Fruit fly (Drosophila melanogaster) whole organism, embryonic: ENCODE results near the gene Pebp1.
A peak's percentile ranks its signal among the peaks of the same experiment; 100 is the strongest.

Source experiments
- Aef1 ChIP-seq: fragments of 200-800 bp; sonication (Bioruptor generic); IDR thresholded peaks from 3 replicates; pipeline ENCODE4 v1.3.6; 2022; ENCODE audit warnings: missing biosample characterization, missing genetic modification characterization
- Atf6 ChIP-seq: fragments of 200-800 bp; sonication (Bioruptor generic); IDR thresholded peaks from 2 replicates; pipeline ENCODE4 v1.3.6; 2022; ENCODE audit warnings: missing biosample characterization, missing genetic modification characterization
- Awh ChIP-seq: fragments of 200-800 bp; sonication (Bioruptor generic); IDR thresholded peaks from 2 replicates; pipeline ENCODE4, ENCODE4 v1.3.6; 2022; ENCODE audit warnings: missing biosample characterization, missing genetic modification characterization
- B-H1 ChIP-seq: fragments of 200-800 bp; sonication (Bioruptor generic); IDR thresholded peaks from 3 replicates; pipeline ENCODE4 v1.3.6; 2022; ENCODE audit warnings: missing biosample characterization, missing genetic modification characterization
- CG12219 ChIP-seq: fragments of 200-800 bp; sonication (Bioruptor generic); optimal IDR thresholded peaks from 3 replicates; lab custom pipeline; 2018; ENCODE audit warnings: missing biosample characterization, mild to moderate bottlenecking, missing genetic modification characterization
- CG12744 ChIP-seq: fragments of 200-800 bp; sonication (Bioruptor generic); optimal IDR thresholded peaks from 2 replicates; lab custom pipeline; 2016; ENCODE audit warnings: missing biosample characterization, missing genetic modification characterization
- CG12769 ChIP-seq: fragments of 200-800 bp; sonication (Bioruptor generic); optimal IDR thresholded peaks from 2 replicates; lab custom pipeline; 2019; ENCODE audit warnings: missing biosample characterization, mild to moderate bottlenecking, missing genetic modification characterization, moderate library complexity
- CG13123 ChIP-seq: fragments of 200-800 bp; sonication (Bioruptor generic); optimal IDR thresholded peaks from 2 replicates; lab custom pipeline; 2016; ENCODE audit warnings: missing biosample characterization, missing genetic modification characterization
- CG13424 ChIP-seq: fragments of 200-800 bp; sonication (Bioruptor generic); optimal IDR thresholded peaks from 2 replicates; lab custom pipeline; 2019; ENCODE audit warnings: missing biosample characterization, mild to moderate bottlenecking, missing genetic modification characterization, moderate library complexity
- CG13775 ChIP-seq: fragments of 200-800 bp; sonication (Bioruptor generic); optimal IDR thresholded peaks from 3 replicates; lab custom pipeline; 2017; ENCODE audit warnings: missing biosample characterization, mild to moderate bottlenecking, missing genetic modification characterization
- CG13894 ChIP-seq: fragments of 200-800 bp; sonication (Bioruptor generic); optimal IDR thresholded peaks from 3 replicates; lab custom pipeline; 2018; ENCODE audit warnings: missing biosample characterization, mild to moderate bottlenecking, missing genetic modification characterization, moderate library complexity
- CG14441 ChIP-seq: fragments of 200-800 bp; sonication (Bioruptor generic); IDR thresholded peaks from 2 replicates; pipeline ENCODE4 v1.3.6; 2022; ENCODE audit warnings: missing biosample characterization, missing genetic modification characterization
- CG16863 ChIP-seq: fragments of 200-800 bp; sonication (Bioruptor generic); optimal IDR thresholded peaks from 3 replicates; lab custom pipeline; 2016; ENCODE audit warnings: missing biosample characterization, missing genetic modification characterization
- CG17361 ChIP-seq: fragments of 200-800 bp; sonication (Bioruptor generic); IDR thresholded peaks from 3 replicates; pipeline ENCODE4 v1.3.6; 2022; ENCODE audit warnings: missing biosample characterization, missing genetic modification characterization
- CG17829 ChIP-seq: fragments of 200-800 bp; optimal IDR thresholded peaks from 2 replicates; lab custom pipeline; 2019; ENCODE audit warnings: missing biosample characterization, mild to moderate bottlenecking, missing genetic modification characterization, moderate library complexity
- CG2116 ChIP-seq: fragments of 200-800 bp; sonication (Bioruptor generic); optimal IDR thresholded peaks from 3 replicates; lab custom pipeline; 2018; ENCODE audit warnings: missing biosample characterization, mild to moderate bottlenecking, missing genetic modification characterization
- CG2678 ChIP-seq: fragments of 200-800 bp; sonication (Bioruptor generic); optimal IDR thresholded peaks from 3 replicates; lab custom pipeline; 2019; ENCODE audit warnings: missing biosample characterization, mild to moderate bottlenecking, missing genetic modification characterization, moderate library complexity
- CG32772 ChIP-seq: fragments of 200-800 bp; sonication (Bioruptor generic); IDR thresholded peaks from 2 replicates; pipeline ENCODE4 v1.3.6; 2022; ENCODE audit warnings: missing biosample characterization, missing genetic modification characterization
- CG4424 ChIP-seq: fragments of 200-800 bp; sonication (Bioruptor generic); optimal IDR thresholded peaks from 3 replicates; lab custom pipeline; 2016; ENCODE audit warnings: missing biosample characterization, missing genetic modification characterization
- CG6254 ChIP-seq: fragments of 200-800 bp; sonication (Bioruptor generic); optimal IDR thresholded peaks from 3 replicates; lab custom pipeline; 2017; ENCODE audit warnings: mild to moderate bottlenecking, missing biosample characterization, missing genetic modification reagents, missing genetic modification characterization
- CG6813 ChIP-seq: fragments of 200-800 bp; sonication (Bioruptor generic); optimal IDR thresholded peaks from 2 replicates; lab custom pipeline; 2017; ENCODE audit warnings: missing biosample characterization, missing genetic modification characterization, mild to moderate bottlenecking, moderate library complexity, missing genetic modification reagents
- CG9727 ChIP-seq: fragments of 200-800 bp; sonication (Bioruptor generic); optimal IDR thresholded peaks from 3 replicates; lab custom pipeline; 2017; ENCODE audit warnings: missing biosample characterization, mild to moderate bottlenecking, missing genetic modification characterization
- CG9932 ChIP-seq: fragments of 200-800 bp; sonication (Bioruptor generic); IDR thresholded peaks from 2 replicates; pipeline ENCODE4 v1.3.6; 2022; ENCODE audit warnings: missing biosample characterization, missing genetic modification characterization
- HLH3B ChIP-seq: fragments of 200-800 bp; sonication (Bioruptor generic); IDR thresholded peaks from 2 replicates; pipeline ENCODE4 v1.3.6; 2022; ENCODE audit warnings: missing biosample characterization, missing genetic modification characterization
- Hmx ChIP-seq: fragments of 200-800 bp; sonication (Bioruptor generic); optimal IDR thresholded peaks from 2 replicates; lab custom pipeline; 2016; ENCODE audit warnings: missing biosample characterization, missing genetic modification characterization
- Hr39 ChIP-seq: fragments of >200 bp; optimal IDR thresholded peaks from 2 replicates; lab custom pipeline; 2017
- Med ChIP-seq: fragments of 200-800 bp; sonication (Bioruptor generic); peaks from one replicate; lab custom pipeline; 2016; ENCODE audit warnings: missing biosample characterization, missing genetic modification characterization, mild to moderate bottlenecking, inconsistent platforms, moderate library complexity
- Poxn ChIP-seq: fragments of 200-800 bp; sonication (Bioruptor generic); IDR thresholded peaks from 2 replicates; pipeline ENCODE4 v1.3.6; 2022; ENCODE audit warnings: missing biosample characterization, missing genetic modification characterization
- Spps ChIP-seq: fragments of 200-800 bp; sonication (Bioruptor generic); optimal IDR thresholded peaks from 2 replicates; lab custom pipeline; 2018; ENCODE audit warnings: missing biosample characterization, mild to moderate bottlenecking, missing genetic modification characterization
- Taf1 ChIP-seq: fragments of 200-800 bp; sonication (Bioruptor generic); IDR thresholded peaks from 2 replicates; pipeline ENCODE4 v1.3.6; 2022; ENCODE audit warnings: missing biosample characterization, missing genetic modification characterization
- abd-A ChIP-seq: fragments of 200-800 bp; sonication (Bioruptor generic); optimal IDR thresholded peaks from 3 replicates; lab custom pipeline; 2019; ENCODE audit warnings: missing biosample characterization, mild to moderate bottlenecking, missing genetic modification characterization, moderate library complexity
- aop ChIP-seq: fragments of 200-800 bp; sonication (Bioruptor generic); IDR thresholded peaks from 2 replicates; pipeline ENCODE4 v1.3.6; 2022; ENCODE audit warnings: missing biosample characterization, missing genetic modification characterization
- corto ChIP-seq: fragments of 200-800 bp; sonication (Bioruptor generic); optimal IDR thresholded peaks from 2 replicates; lab custom pipeline; 2016; ENCODE audit warnings: missing biosample characterization, mild to moderate bottlenecking, missing genetic modification characterization, moderate library complexity
- cwo ChIP-seq: fragments of 200-800 bp; sonication (Bioruptor generic); optimal IDR thresholded peaks from 3 replicates; lab custom pipeline; 2017; ENCODE audit warnings: missing biosample characterization, missing genetic modification characterization, mild to moderate bottlenecking, moderate library complexity, missing genetic modification reagents
- da ChIP-seq: fragments of 200-800 bp; sonication (Bioruptor generic); optimal IDR thresholded peaks from 2 replicates; lab custom pipeline; 2016; ENCODE audit warnings: missing biosample characterization, missing genetic modification characterization
- disco-r ChIP-seq: fragments of 200-800 bp; sonication (Bioruptor generic); optimal IDR thresholded peaks from 2 replicates; lab custom pipeline; 2016; ENCODE audit warnings: missing biosample characterization, missing genetic modification characterization
- gfzf ChIP-seq: fragments of 200-800 bp; sonication (Bioruptor generic); optimal IDR thresholded peaks from 2 replicates; lab custom pipeline; 2016; ENCODE audit warnings: missing biosample characterization, mild to moderate bottlenecking, missing genetic modification characterization, moderate library complexity
- grau ChIP-seq: fragments of 200-800 bp; optimal IDR thresholded peaks from 3 replicates; lab custom pipeline; 2019; ENCODE audit warnings: missing biosample characterization, mild to moderate bottlenecking, missing genetic modification characterization, moderate library complexity
- gsb-n ChIP-seq: fragments of 200-800 bp; sonication (Bioruptor generic); optimal IDR thresholded peaks from 3 replicates; lab custom pipeline; 2018; ENCODE audit warnings: missing biosample characterization, mild to moderate bottlenecking, missing genetic modification characterization
- h ChIP-seq: fragments of >200 bp; optimal IDR thresholded peaks from 2 replicates; lab custom pipeline; 2017
- lab ChIP-seq: fragments of 200-800 bp; sonication (Bioruptor generic); optimal IDR thresholded peaks from 3 replicates; lab custom pipeline; 2017; ENCODE audit warnings: missing biosample characterization, missing genetic modification characterization, mild to moderate bottlenecking, moderate library complexity, missing genetic modification reagents
- maf-S ChIP-seq: fragments of 200-800 bp; sonication (Bioruptor generic); optimal IDR thresholded peaks from 2 replicates; lab custom pipeline; 2016; ENCODE audit warnings: missing biosample characterization, missing genetic modification characterization
- nerfin-1 ChIP-seq: fragments of 200-800 bp; sonication (Bioruptor generic); optimal IDR thresholded peaks from 3 replicates; lab custom pipeline; 2019; ENCODE audit warnings: missing biosample characterization, mild to moderate bottlenecking, missing genetic modification characterization, moderate library complexity
- psq ChIP-seq: fragments of 200-800 bp; sonication (Bioruptor generic); optimal IDR thresholded peaks from 2 replicates; lab custom pipeline; 2017; ENCODE audit warnings: missing biosample characterization, missing genetic modification characterization
- run ChIP-seq: fragments of 200-800 bp; sonication (Bioruptor generic); optimal IDR thresholded peaks from 3 replicates; lab custom pipeline; 2018; ENCODE audit warnings: missing biosample characterization, mild to moderate bottlenecking, missing genetic modification characterization
- sens-2 ChIP-seq: fragments of 200-800 bp; sonication (Bioruptor generic); IDR thresholded peaks from 2 replicates; pipeline ENCODE4 v1.3.6; 2022; ENCODE audit warnings: missing biosample characterization, missing genetic modification characterization
- seq ChIP-seq: fragments of 200-800 bp; sonication (Bioruptor generic); IDR thresholded peaks from 2 replicates; pipeline ENCODE4 v1.3.6; 2022; ENCODE audit warnings: missing biosample characterization, missing genetic modification characterization
- sim ChIP-seq: fragments of 200-800 bp; sonication (Bioruptor generic); IDR thresholded peaks from 2 replicates; pipeline ENCODE4 v1.3.6; 2022; ENCODE audit warnings: missing biosample characterization, missing genetic modification characterization
- sr ChIP-seq: fragments of 200-800 bp; sonication (Bioruptor generic); IDR thresholded peaks from 3 replicates; pipeline ENCODE4 v1.3.6; 2022; ENCODE audit warnings: missing biosample characterization, missing genetic modification characterization
- ssp ChIP-seq: fragments of 200-800 bp; sonication (Bioruptor generic); IDR thresholded peaks from 2 replicates; pipeline ENCODE4 v1.3.6; 2022; ENCODE audit warnings: missing biosample characterization, missing genetic modification characterization
- tgo ChIP-seq: fragments of 200-800 bp; sonication (Bioruptor generic); IDR thresholded peaks from 3 replicates; pipeline ENCODE4 v1.3.6; 2022; ENCODE audit warnings: missing biosample characterization, missing genetic modification characterization
- vfl ChIP-seq: fragments of 200-800 bp; sonication (Bioruptor generic); optimal IDR thresholded peaks from 2 replicates; lab custom pipeline; 2016; ENCODE audit warnings: missing biosample characterization, missing genetic modification characterization
- zen ChIP-seq: fragments of 200-800 bp; sonication (Bioruptor generic); optimal IDR thresholded peaks from 3 replicates; lab custom pipeline; 2018; ENCODE audit warnings: missing biosample characterization, mild to moderate bottlenecking, missing genetic modification characterization, moderate library complexity

Pebp1 gene

dm6 chr3R:22464611-22465113 lies 1.2 kb upstream of the Pebp1 start, which contains the start of gene CG7054 (continued):
- TF ChIP-seq tgo = no peak
- TF ChIP-seq maf-S (GFP tag; lab: Kevin White, UChicago) = no peak
- TF ChIP-seq CG9727 (GFP tag; lab: Kevin White, UChicago) = no peak
- TF ChIP-seq gfzf = peak; percentile 61
- TF ChIP-seq CG2116 (GFP tag; lab: Kevin White, UChicago) = no peak
- peak; percentile 35; the same call in 2 of the 3 replicates for TF ChIP-seq CG17361 (GFP tag; lab: Robert Waterston, UW)
- no peak for TF ChIP-seq sim
- TF ChIP-seq gsb-n (tag; lab: Kevin White, UChicago) = no peak
- no peak for TF ChIP-seq CG4424 (GFP tag; lab: Kevin White, UChicago)
- no peak for TF ChIP-seq Spps (tag; lab: Kevin White, UChicago)
- TF ChIP-seq CG6254 = peak; percentile 6
- peak; percentile 35 for TF ChIP-seq grau (tag; lab: Kevin White, UChicago)
- TF ChIP-seq CG12744 (GFP tag; lab: Kevin White, UChicago) = no peak
- peak; percentile 50 for TF ChIP-seq lab (GFP tag; lab: Kevin White, UChicago)
- TF ChIP-seq disco-r (GFP tag; lab: Kevin White, UChicago) = no peak
- TF ChIP-seq Atf6 (GFP tag; lab: Robert Waterston, UW) = peak; percentile 42; the same call in 1 of the 2 replicates
- no peak for TF ChIP-seq CG16863 (GFP tag; lab: Kevin White, UChicago)
- TF ChIP-seq ssp (GFP tag; lab: Robert Waterston, UW) = no peak
- no peak for TF ChIP-seq nerfin-1 (tag; lab: Kevin White, UChicago)
- no peak for TF ChIP-seq CG14441 (GFP tag; lab: Robert Waterston, UW)
- no peak for TF ChIP-seq Poxn
- TF ChIP-seq CG12219 = peak; percentile 9
- no peak for TF ChIP-seq corto (GFP tag; lab: Kevin White, UChicago)
- no peak for TF ChIP-seq HLH3B (GFP tag; lab: Robert Waterston, UW)
- TF ChIP-seq Med (GFP tag; lab: Kevin White, UChicago) = peak; percentile 74
- peak; percentile 9 for TF ChIP-seq CG13775
- TF ChIP-seq sr (GFP tag; lab: Robert Waterston, UW) = no peak
- TF ChIP-seq abd-A (tag; lab: Kevin White, UChicago) = no peak
- no peak for TF ChIP-seq CG32772 (GFP tag; lab: Robert Waterston, UW)
- no peak for TF ChIP-seq Aef1 (GFP tag; lab: Robert Waterston, UW)
- peak; percentile 41 for TF ChIP-seq CG9932 (GFP tag; lab: Robert Waterston, UW)
- TF ChIP-seq Taf1 (GFP tag; lab: Robert Waterston, UW) = no peak
- TF ChIP-seq Hmx = no peak
- no peak for TF ChIP-seq zen
- no peak for TF ChIP-seq da (GFP tag; lab: Kevin White, UChicago)
- no peak for TF ChIP-seq vfl (GFP tag; lab: Kevin White, UChicago)
- TF ChIP-seq seq = no peak
- peak; percentile 27 for TF ChIP-seq CG13424
- no peak for TF ChIP-seq aop (GFP tag; lab: Robert Waterston, UW)
- no peak for TF ChIP-seq CG12769 (tag; lab: Kevin White, UChicago)
- no peak for TF ChIP-seq psq (GFP tag; lab: Kevin White, UChicago)
- no peak for TF ChIP-seq B-H1
- TF ChIP-seq h (lab: Kevin White, UChicago) = no peak
- no peak for TF ChIP-seq Awh
- TF ChIP-seq CG17829 (tag; lab: Kevin White, UChicago) = no peak
- peak; percentile 88 for TF ChIP-seq CG13894 (tag; lab: Kevin White, UChicago)
- TF ChIP-seq Hr39 (lab: Kevin White, UChicago) = no peak
- peak; percentile 6 for TF ChIP-seq CG6813 (GFP tag; lab: Kevin White, UChicago)
- TF ChIP-seq sens-2 (GFP tag; lab: Robert Waterston, UW) = no peak
- TF ChIP-seq CG2678 (tag; lab: Kevin White, UChicago) = peak; percentile 61
- TF ChIP-seq run (tag; lab: Kevin White, UChicago) = no peak
- peak; percentile 61 for TF ChIP-seq cwo (GFP tag; lab: Kevin White, UChicago)
- no peak for TF ChIP-seq CG13123 (GFP tag; lab: Kevin White, UChicago)
